Fruit fly (Drosophila melanogaster) whole organism, embryonic: ENCODE data around the gene CG14995.
A peak's percentile ranks its signal among the peaks of the same experiment; 100 is the strongest.

Experiments
- BEAF-32 ChIP-seq: fragments of 200-800 bp; sonication (Bioruptor generic); optimal IDR thresholded peaks from 3 replicates; lab custom pipeline; 2017; ENCODE audit warnings: missing biosample characterization, missing genetic modification characterization, mild to moderate bottlenecking, moderate library complexity, missing genetic modification reagents
- Bgb ChIP-seq: fragments of 200-800 bp; sonication (Bioruptor generic); IDR thresholded peaks from 2 replicates; pipeline ENCODE4 v1.3.6; 2022; ENCODE audit warnings: missing biosample characterization, missing genetic modification characterization; ENCODE audit not compliant: partially characterized antibody
- BtbVII ChIP-seq: fragments of 200-800 bp; sonication (Bioruptor generic); optimal IDR thresholded peaks from 3 replicates; lab custom pipeline; 2017; ENCODE audit warnings: missing biosample characterization, mild to moderate bottlenecking, missing genetic modification characterization
- CG11560 ChIP-seq: fragments of 200-800 bp; sonication (Bioruptor generic); IDR thresholded peaks from 3 replicates; pipeline ENCODE4 v1.3.6; 2022; ENCODE audit warnings: missing biosample characterization, missing genetic modification characterization
- CG11696 ChIP-seq: fragments of 200-800 bp; sonication (Bioruptor generic); IDR thresholded peaks from 2 replicates; pipeline ENCODE4 v1.3.6; 2022; ENCODE audit warnings: missing biosample characterization, missing genetic modification characterization
- CG14014 ChIP-seq: fragments of 200-800 bp; sonication (Bioruptor generic); IDR thresholded peaks from 2 replicates; pipeline ENCODE4 v1.3.6; 2022; ENCODE audit warnings: missing biosample characterization, missing genetic modification characterization
- CG14710 ChIP-seq: fragments of 200-800 bp; sonication (Bioruptor generic); optimal IDR thresholded peaks from 3 replicates; lab custom pipeline; 2019; ENCODE audit warnings: missing biosample characterization, mild to moderate bottlenecking, missing genetic modification characterization, moderate library complexity
- CG14860 ChIP-seq: fragments of 200-800 bp; sonication (Bioruptor generic); IDR thresholded peaks from 3 replicates; pipeline ENCODE4 v1.3.6; 2022; ENCODE audit warnings: missing biosample characterization, missing genetic modification characterization; ENCODE audit not compliant: partially characterized antibody
- CG15479 ChIP-seq: fragments of 200-800 bp; sonication (Bioruptor generic); optimal IDR thresholded peaks from 3 replicates; lab custom pipeline; 2019; ENCODE audit warnings: missing biosample characterization, mild to moderate bottlenecking, missing genetic modification characterization, moderate library complexity
- CG17186 ChIP-seq: fragments of 200-800 bp; sonication (Bioruptor generic); optimal IDR thresholded peaks from 3 replicates; lab custom pipeline; 2017; ENCODE audit warnings: missing biosample characterization, missing genetic modification reagents, missing genetic modification characterization
- CG17829 ChIP-seq: fragments of 200-800 bp; optimal IDR thresholded peaks from 2 replicates; lab custom pipeline; 2019; ENCODE audit warnings: missing biosample characterization, mild to moderate bottlenecking, missing genetic modification characterization, moderate library complexity
- CG2129 ChIP-seq: fragments of 200-800 bp; sonication (Bioruptor generic); IDR thresholded peaks from 2 replicates; pipeline ENCODE4 v1.3.6; 2022; ENCODE audit warnings: missing biosample characterization, missing genetic modification characterization; ENCODE audit not compliant: partially characterized antibody
- CG30403 ChIP-seq: fragments of 200-800 bp; sonication (Bioruptor generic); optimal IDR thresholded peaks from 3 replicates; lab custom pipeline; 2016; ENCODE audit warnings: missing biosample characterization, missing genetic modification characterization
- CG32767 ChIP-seq: fragments of 200-800 bp; sonication (Bioruptor generic); IDR thresholded peaks from 2 replicates; pipeline ENCODE4 v1.3.6; 2022; ENCODE audit warnings: missing biosample characterization, missing genetic modification characterization
- CG34422 ChIP-seq: fragments of 200-800 bp; sonication (Bioruptor generic); IDR thresholded peaks from 3 replicates; pipeline ENCODE4 v1.3.6; 2022; ENCODE audit warnings: missing biosample characterization, missing genetic modification characterization
- CG3995 ChIP-seq: fragments of 200-800 bp; sonication (Bioruptor generic); optimal IDR thresholded peaks from 3 replicates; lab custom pipeline; 2016; ENCODE audit warnings: missing biosample characterization, missing genetic modification characterization
- CG6791 ChIP-seq: fragments of 200-800 bp; sonication (Bioruptor generic); IDR thresholded peaks from 3 replicates; pipeline ENCODE4 v1.3.6; 2022; ENCODE audit warnings: missing biosample characterization, missing genetic modification characterization; ENCODE audit not compliant: partially characterized antibody
- CG8924 ChIP-seq: fragments of 200-800 bp; optimal IDR thresholded peaks from 3 replicates; lab custom pipeline; 2019; ENCODE audit warnings: missing biosample characterization, mild to moderate bottlenecking, missing genetic modification characterization, moderate library complexity
- D ChIP-seq, 2 experiments: fragments of 200-800 bp in 1 of 2; fragments of >200 bp in 1 of 2; sonication (Bioruptor generic) in 1 of 2; optimal IDR thresholded peaks; 2 replicates in 1 of 2; 3 replicates in 1 of 2; lab custom pipeline; 2017; ENCODE audit warnings: mild to moderate bottlenecking in 1 of 2, missing biosample characterization in 1 of 2, missing genetic modification characterization in 1 of 2, missing genetic modification reagents in 1 of 2
- Deaf1 ChIP-seq: fragments of 200-800 bp; optimal IDR thresholded peaks from 3 replicates; lab custom pipeline; 2019; ENCODE audit warnings: missing biosample characterization, mild to moderate bottlenecking, missing genetic modification characterization, moderate library complexity
- Dref ChIP-seq: fragments of 200-800 bp; sonication (Bioruptor generic); IDR thresholded peaks from 2 replicates; pipeline ENCODE4 v1.3.6; 2022; ENCODE audit warnings: missing biosample characterization, missing genetic modification characterization
- Ets65A ChIP-seq: fragments of 200-800 bp; sonication (Bioruptor generic); peaks from one replicate; lab custom pipeline; 2016; ENCODE audit warnings: missing biosample characterization, missing genetic modification characterization
- HLH4C ChIP-seq: fragments of 200-800 bp; sonication (Bioruptor generic); IDR thresholded peaks from 3 replicates; pipeline ENCODE4 v1.3.6; 2022; ENCODE audit warnings: missing biosample characterization, missing genetic modification characterization; ENCODE audit not compliant: partially characterized antibody
- Med ChIP-seq: fragments of 200-800 bp; sonication (Bioruptor generic); peaks from one replicate; lab custom pipeline; 2016; ENCODE audit warnings: missing biosample characterization, missing genetic modification characterization, mild to moderate bottlenecking, inconsistent platforms, moderate library complexity
- Opbp ChIP-seq: fragments of 200-800 bp; sonication (Bioruptor generic); IDR thresholded peaks from 3 replicates; pipeline ENCODE4 v1.3.6; 2022; ENCODE audit warnings: missing biosample characterization, missing genetic modification characterization; ENCODE audit not compliant: partially characterized antibody
- Sin3A ChIP-seq: fragments of >200 bp; optimal IDR thresholded peaks from 2 replicates; lab custom pipeline; 2018
- Sry-δ ChIP-seq: fragments of 200-800 bp; sonication (Bioruptor generic); optimal IDR thresholded peaks from 2 replicates; lab custom pipeline; 2016; ENCODE audit warnings: missing biosample characterization, missing genetic modification characterization
- abd-A ChIP-seq: fragments of 200-800 bp; sonication (Bioruptor generic); optimal IDR thresholded peaks from 3 replicates; lab custom pipeline; 2019; ENCODE audit warnings: missing biosample characterization, mild to moderate bottlenecking, missing genetic modification characterization, moderate library complexity
- bbx ChIP-seq: fragments of 200-800 bp; sonication (Bioruptor generic); IDR thresholded peaks from 2 replicates; pipeline ENCODE4 v1.3.6; 2022; ENCODE audit warnings: missing biosample characterization, missing genetic modification characterization; ENCODE audit not compliant: partially characterized antibody
- br ChIP-seq: fragments of >200 bp; optimal IDR thresholded peaks from 2 replicates; lab custom pipeline; 2017
- chinmo ChIP-seq: fragments of 200-800 bp; sonication (Bioruptor generic); IDR thresholded peaks from 4 replicates; pipeline ENCODE4 v1.3.6; 2022; ENCODE audit warnings: missing biosample characterization, missing genetic modification characterization; ENCODE audit not compliant: partially characterized antibody
- ci ChIP-seq: fragments of 200-800 bp; sonication (Bioruptor generic); IDR thresholded peaks from 3 replicates; pipeline ENCODE4 v1.3.6; 2022; ENCODE audit warnings: missing biosample characterization, missing genetic modification characterization
- crol ChIP-seq: fragments of 200-800 bp; sonication (Bioruptor generic); IDR thresholded peaks from 2 replicates; pipeline ENCODE4 v1.3.6; 2022; ENCODE audit warnings: missing biosample characterization, missing genetic modification characterization
- hb ChIP-seq: fragments of 200-800 bp; sonication (Bioruptor generic); IDR thresholded peaks from 3 replicates; pipeline ENCODE4 v1.3.6; 2022; ENCODE audit warnings: missing biosample characterization, missing genetic modification characterization; ENCODE audit not compliant: partially characterized antibody
- inv ChIP-seq: fragments of 200-800 bp; sonication (Bioruptor generic); IDR thresholded peaks from 2 replicates; pipeline ENCODE4 v1.3.6; 2022; ENCODE audit warnings: missing biosample characterization, missing genetic modification characterization; ENCODE audit not compliant: partially characterized antibody
- knrl ChIP-seq: fragments of 200-800 bp; sonication (Bioruptor generic); IDR thresholded peaks from 3 replicates; pipeline ENCODE4 v1.3.6; 2022; ENCODE audit warnings: missing biosample characterization, missing genetic modification characterization; ENCODE audit not compliant: partially characterized antibody
- nmo ChIP-seq: fragments of 200-800 bp; sonication (Bioruptor generic); optimal IDR thresholded peaks from 2 replicates; lab custom pipeline; 2018; ENCODE audit warnings: missing biosample characterization, mild to moderate bottlenecking, missing genetic modification characterization, moderate library complexity
- pho ChIP-seq: fragments of 200-800 bp; sonication (Bioruptor generic); optimal IDR thresholded peaks from 2 replicates; lab custom pipeline; 2016; ENCODE audit warnings: missing biosample characterization, missing genetic modification characterization
- prd ChIP-seq, 3 experiments: fragments of >200 bp in 2 of 3; fragments of 200-800 bp in 1 of 3; sonication (Bioruptor generic) in 1 of 3; optimal IDR thresholded peaks in 2 of 3; IDR thresholded peaks in 1 of 3; 2 replicates in 2 of 3; 3 replicates in 1 of 3; pipeline versions ENCODE4 v1.3.6 to Lab custom; 2017 to 2022; ENCODE audit warnings: missing biosample characterization in 1 of 3, missing genetic modification characterization in 1 of 3
- pzg ChIP-seq: fragments of 200-800 bp; sonication (Bioruptor generic); optimal IDR thresholded peaks from 3 replicates; lab custom pipeline; 2018; ENCODE audit warnings: missing biosample characterization, mild to moderate bottlenecking, missing genetic modification characterization, moderate library complexity
- ranshi ChIP-seq: fragments of 200-800 bp; sonication (Bioruptor generic); IDR thresholded peaks from 2 replicates; pipeline ENCODE4 v1.3.6; 2022; ENCODE audit warnings: missing biosample characterization, missing genetic modification characterization
- sd ChIP-seq: fragments of 200-800 bp; sonication (Bioruptor generic); optimal IDR thresholded peaks from 3 replicates; lab custom pipeline; 2018; ENCODE audit warnings: missing biosample characterization, mild to moderate bottlenecking, missing genetic modification characterization, moderate library complexity
- slp2 ChIP-seq: fragments of 200-800 bp; sonication (Bioruptor generic); optimal IDR thresholded peaks from 2 replicates; lab custom pipeline; 2016; ENCODE audit warnings: missing biosample characterization, missing genetic modification characterization
- sob ChIP-seq: fragments of 200-800 bp; sonication (Bioruptor generic); IDR thresholded peaks from 2 replicates; pipeline ENCODE4 v1.3.6; 2022; ENCODE audit warnings: missing biosample characterization, missing genetic modification characterization
- sug ChIP-seq: fragments of 200-800 bp; optimal IDR thresholded peaks from 2 replicates; lab custom pipeline; 2019; ENCODE audit warnings: missing biosample characterization, mild to moderate bottlenecking, missing genetic modification characterization, moderate library complexity
- unc-4 ChIP-seq: fragments of 200-800 bp; sonication (Bioruptor generic); IDR thresholded peaks from 2 replicates; pipeline ENCODE4 v1.3.6; 2022; ENCODE audit warnings: missing biosample characterization, missing genetic modification characterization; ENCODE audit not compliant: partially characterized antibody
- vnd ChIP-seq: fragments of 200-800 bp; sonication (Bioruptor generic); IDR thresholded peaks from 3 replicates; pipeline ENCODE4 v1.3.6; 2022; ENCODE audit warnings: missing biosample characterization, missing genetic modification characterization; ENCODE audit not compliant: partially characterized antibody

CG14995 gene

DNA sequence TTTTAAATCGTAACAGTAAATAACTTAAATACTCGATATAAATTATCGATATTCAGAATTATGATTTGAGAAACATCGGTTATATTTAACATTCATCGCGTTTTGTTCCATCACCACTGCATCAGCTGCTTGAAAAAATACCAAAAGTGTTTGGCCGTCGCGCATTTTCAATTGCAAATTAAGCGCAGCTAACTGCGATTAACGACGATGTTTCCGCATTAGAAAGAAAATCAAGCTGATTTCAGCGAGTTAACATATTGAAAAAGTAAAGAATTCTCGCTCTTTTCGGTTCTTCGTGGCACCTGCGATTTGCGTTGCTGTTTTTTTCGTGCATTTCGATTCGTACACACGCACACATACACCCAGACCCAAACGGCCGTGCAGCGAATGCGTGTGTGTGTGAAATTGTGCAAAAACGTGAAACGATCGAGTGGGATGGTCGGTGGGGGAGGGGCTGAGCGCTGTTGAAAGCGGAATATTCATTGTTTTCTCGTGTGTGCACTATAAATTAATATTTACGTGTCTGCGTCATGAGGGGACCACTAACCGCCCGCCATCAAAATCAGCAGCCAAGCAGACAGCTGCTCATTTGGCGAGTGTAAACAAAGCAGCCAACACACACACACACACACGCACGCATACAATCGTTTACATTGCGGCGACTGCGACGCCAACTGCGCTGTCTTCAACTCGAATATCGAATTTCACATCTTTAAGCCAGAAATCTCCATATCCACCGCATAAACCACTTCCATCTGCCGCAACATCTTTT lies 5.2 kb upstream of the CG14995 start, which contains the start of gene Ack (continued):
- TF ChIP-seq ranshi (GFP tag; lab: Robert Waterston, UW) (peak; percentile 28; the same call in 1 of the 2 replicates), CG11560 (peak; percentile 95), chinmo (GFP tag; lab: Robert Waterston, UW) (peak; percentile 89), Opbp (GFP tag; lab: Robert Waterston, UW) (peak; percentile 82), inv (peak; percentile 78), slp2 (no peak), HLH4C (peak; percentile 73), CG14014 (GFP tag; lab: Robert Waterston, UW) (no peak), sob (no peak), br (lab: Kevin White, UChicago) (no peak), CG17186 (peak; percentile 43), vnd (GFP tag; lab: Robert Waterston, UW) (peak; percentile 72), CG30403 (no peak), Sin3A (peak; percentile 49), CG6791 (GFP tag; lab: Robert Waterston, UW) (peak; percentile 73), crol (0 out of 2 replicates have a peak, but pooled peaks have one; percentile 49), CG3995 (GFP tag; lab: Kevin White, UChicago) (no peak), pho (GFP tag; lab: Kevin White, UChicago) (no peak), nmo (GFP tag; lab: Kevin White, UChicago) (peak; percentile 15), CG2129 (GFP tag; lab: Robert Waterston, UW) (peak; percentile 79), CG8924 (tag; lab: Kevin White, UChicago) (peak; percentile 49), CG34422 (GFP tag; lab: Robert Waterston, UW) (0 out of 3 replicates have a peak, but pooled peaks have one; percentile 46), sd (tag; lab: Kevin White, UChicago) (peak; percentile 24), CG14710 (peak; percentile 80), Ets65A (GFP tag; lab: Kevin White, UChicago) (peak; percentile 71), CG11696 (GFP tag; lab: Robert Waterston, UW) (no peak), abd-A (tag; lab: Kevin White, UChicago) (peak; percentile 16), sug (tag; lab: Kevin White, UChicago) (peak; percentile 31), unc-4 (GFP tag; lab: Robert Waterston, UW) (peak; percentile 87), D (optimal IDR thresholded peaks at IDR 0.05; lab: Kevin White, UChicago) (peak; percentile 58), D (GFP tag; optimal IDR thresholded peaks at IDR 0.05; lab: Kevin White, UChicago) (no peak), hb (peak; percentile 39; the same call in 1 of the 3 replicates), BtbVII (GFP tag; lab: Kevin White, UChicago) (no peak), Deaf1 (tag; lab: Kevin White, UChicago) (peak; percentile 38), BEAF-32 (GFP tag; lab: Kevin White, UChicago) (peak; percentile 88), Med (GFP tag; lab: Kevin White, UChicago) (peak; percentile 58), pzg (GFP tag; lab: Kevin White, UChicago) (peak; percentile 64), ci (GFP tag; lab: Robert Waterston, UW) (0 out of 3 replicates have a peak, but pooled peaks have one; percentile 23), Dref (GFP tag; lab: Robert Waterston, UW) (peak; percentile 78), knrl (GFP tag; lab: Robert Waterston, UW) (peak; percentile 80), CG32767 (GFP tag; lab: Robert Waterston, UW) (0 out of 2 replicates have a peak, but pooled peaks have one; percentile 34), CG15479 (peak; percentile 91), CG17829 (tag; lab: Kevin White, UChicago) (peak; percentile 5), bbx (GFP tag; lab: Robert Waterston, UW) (peak; percentile 87), CG14860 (GFP tag; lab: Robert Waterston, UW) (peak; percentile 67), Sry-δ (peak; percentile 85), prd (optimal IDR thresholded peaks at IDR 0.05; lab: Kevin White, UChicago) (no peak), prd (GFP tag; IDR thresholded peaks at IDR 0.05; lab: Robert Waterston, UW) (no peak), Bgb (GFP tag; lab: Robert Waterston, UW) (peak; percentile 87)
